Worm (Caenorhabditis elegans) whole organism, L3 larva: ENCODE results near the gene tebp-2.

ENCODE experiments used
- R02D3.7 ChIP-seq: fragments of 150-350 bp; optimal IDR thresholded peaks from 2 replicates; lab custom pipeline; 2014; ENCODE audit warnings: missing biosample characterization, missing genetic modification characterization
- ZK546.5 ChIP-seq: sonication (generic microtip); optimal IDR thresholded peaks from 2 replicates; lab custom pipeline; 2017; ENCODE audit warnings: missing biosample characterization, missing genetic modification characterization
- aly-2 ChIP-seq: fragments of 150-350 bp; optimal IDR thresholded peaks from 2 replicates; lab custom pipeline; 2014; ENCODE audit warnings: missing biosample characterization, missing genetic modification characterization
- ama-1 ChIP-seq: fragments of 150-350 bp; optimal IDR thresholded peaks from 2 replicates; lab custom pipeline; 2018
- ceh-16 ChIP-seq: sonication (generic microtip); optimal IDR thresholded peaks from 2 replicates; lab custom pipeline; 2017; ENCODE audit warnings: missing biosample characterization, missing genetic modification characterization
- ceh-82 ChIP-seq: fragments of 150-350 bp; optimal IDR thresholded peaks from 2 replicates; lab custom pipeline; 2014; ENCODE audit warnings: missing biosample characterization, missing genetic modification characterization
- ceh-9 ChIP-seq: sonication (generic microtip); optimal IDR thresholded peaks from 2 replicates; lab custom pipeline; 2018; ENCODE audit warnings: missing biosample characterization, missing genetic modification characterization
- daf-12 ChIP-seq: fragments of 150-350 bp; optimal IDR thresholded peaks from 2 replicates; lab custom pipeline; 2014; ENCODE audit warnings: missing biosample characterization, missing genetic modification reagents, missing genetic modification characterization
- egl-27 ChIP-seq: sonication (generic microtip); optimal IDR thresholded peaks from 4 replicates; lab custom pipeline; 2017; ENCODE audit warnings: missing biosample characterization, missing genetic modification reagents, missing genetic modification characterization
- egl-5 ChIP-seq: fragments of 150-350 bp; optimal IDR thresholded peaks from 2 replicates; lab custom pipeline; 2017; ENCODE audit warnings: missing biosample characterization, missing genetic modification reagents, missing genetic modification characterization, inconsistent platforms
- elt-1 ChIP-seq: fragments of 150-350 bp; optimal IDR thresholded peaks from 2 replicates; lab custom pipeline; 2014; ENCODE audit warnings: missing biosample characterization, missing genetic modification characterization
- elt-2 ChIP-seq: sonication (generic microtip); optimal IDR thresholded peaks from 2 replicates; lab custom pipeline; 2016; ENCODE audit warnings: missing genetic modification reagents, mild to moderate bottlenecking, missing genetic modification characterization, missing compliant biosample characterization
- elt-3 ChIP-seq, 3 experiments: fragments of 150-350 bp in 1 of 3; sonication (generic microtip) in 2 of 3; optimal IDR thresholded peaks; 2 replicates in 2 of 3; 4 replicates in 1 of 3; lab custom pipeline; 2014 to 2017; ENCODE audit warnings: missing biosample characterization in 3 of 3, missing genetic modification characterization in 3 of 3
- fkh-2 ChIP-seq: fragments of 150-350 bp; optimal IDR thresholded peaks from 2 replicates; lab custom pipeline; 2014; ENCODE audit warnings: missing biosample characterization, missing genetic modification reagents, missing genetic modification characterization
- fos-1 ChIP-seq: fragments of 150-350 bp; optimal IDR thresholded peaks from 2 replicates; lab custom pipeline; 2014; ENCODE audit warnings: missing biosample characterization, missing genetic modification characterization
- lin-15B ChIP-seq: fragments of 150-350 bp; optimal IDR thresholded peaks from 2 replicates; lab custom pipeline; 2014; ENCODE audit warnings: missing biosample characterization, missing genetic modification characterization
- lin-39 ChIP-seq: fragments of 150-350 bp; optimal IDR thresholded peaks from 2 replicates; lab custom pipeline; 2018; ENCODE audit warnings: missing biosample characterization, missing genetic modification reagents, missing genetic modification characterization
- lsy-12 ChIP-seq: sonication (generic microtip); optimal IDR thresholded peaks from 2 replicates; lab custom pipeline; 2016; ENCODE audit warnings: mild to moderate bottlenecking, missing genetic modification characterization, missing compliant biosample characterization
- mdl-1 ChIP-seq: fragments of 150-350 bp; optimal IDR thresholded peaks from 2 replicates; lab custom pipeline; 2014; ENCODE audit warnings: missing biosample characterization, missing genetic modification characterization
- mml-1 ChIP-seq: fragments of 150-350 bp; sonication (generic microtip); optimal IDR thresholded peaks from 3 replicates; lab custom pipeline; 2014; ENCODE audit warnings: missing biosample characterization, missing genetic modification characterization
- nhr-23 ChIP-seq: fragments of 150-350 bp; optimal IDR thresholded peaks from 2 replicates; lab custom pipeline; 2014; ENCODE audit warnings: missing biosample characterization, missing genetic modification reagents, missing genetic modification characterization
- nhr-25 ChIP-seq: sonication (generic microtip); optimal IDR thresholded peaks from 2 replicates; lab custom pipeline; 2017; ENCODE audit warnings: missing biosample characterization, missing genetic modification characterization
- nhr-28 ChIP-seq: fragments of 150-350 bp; optimal IDR thresholded peaks from 2 replicates; lab custom pipeline; 2014; ENCODE audit warnings: missing biosample characterization, missing genetic modification characterization
- nhr-43 ChIP-seq: sonication (generic microtip); optimal IDR thresholded peaks from 2 replicates; lab custom pipeline; 2016; ENCODE audit warnings: mild to moderate bottlenecking, missing genetic modification characterization, missing compliant biosample characterization; ENCODE audit not compliant: poor library complexity, severe bottlenecking
- nhr-67 ChIP-seq: fragments of 150-350 bp; optimal IDR thresholded peaks from 2 replicates; lab custom pipeline; 2014; ENCODE audit warnings: missing biosample characterization, missing genetic modification characterization
- nhr-76 ChIP-seq: fragments of 150-350 bp; sonication (generic microtip); optimal IDR thresholded peaks from 5 replicates; lab custom pipeline; 2014; ENCODE audit warnings: missing biosample characterization, missing genetic modification characterization
- nhr-77 ChIP-seq: fragments of 150-350 bp; optimal IDR thresholded peaks from 2 replicates; lab custom pipeline; 2014; ENCODE audit warnings: missing biosample characterization, missing genetic modification characterization
- pha-4 ChIP-seq: fragments of 150-350 bp; optimal IDR thresholded peaks from 2 replicates; lab custom pipeline; 2014; ENCODE audit warnings: missing biosample characterization, missing genetic modification reagents, missing genetic modification characterization
- pqm-1 ChIP-seq: fragments of 150-350 bp; optimal IDR thresholded peaks from 2 replicates; lab custom pipeline; 2017; ENCODE audit warnings: missing biosample characterization, missing genetic modification characterization, inconsistent platforms
- sea-2 ChIP-seq: fragments of 150-350 bp; sonication (generic microtip); optimal IDR thresholded peaks from 4 replicates; lab custom pipeline; 2014; ENCODE audit warnings: missing biosample characterization, missing genetic modification reagents, missing genetic modification characterization
- skn-1 ChIP-seq: fragments of 150-350 bp; optimal IDR thresholded peaks from 2 replicates; lab custom pipeline; 2014; ENCODE audit warnings: missing biosample characterization, missing genetic modification characterization
- snpc-4 ChIP-seq: fragments of 150-350 bp; optimal IDR thresholded peaks from 2 replicates; lab custom pipeline; 2014; ENCODE audit warnings: missing biosample characterization, missing genetic modification characterization
- unc-39 ChIP-seq: sonication (generic microtip); optimal IDR thresholded peaks from 4 replicates; lab custom pipeline; 2017; ENCODE audit warnings: missing biosample characterization, missing genetic modification characterization
- unc-62 ChIP-seq: fragments of 150-350 bp; sonication (generic microtip); optimal IDR thresholded peaks from 4 replicates; lab custom pipeline; 2014; ENCODE audit warnings: missing biosample characterization, missing genetic modification reagents, missing genetic modification characterization
- zag-1 ChIP-seq: fragments of 150-350 bp; optimal IDR thresholded peaks from 2 replicates; lab custom pipeline; 2014; ENCODE audit warnings: missing biosample characterization, missing genetic modification characterization
- ztf-11 ChIP-seq: fragments of 150-350 bp; optimal IDR thresholded peaks from 2 replicates; lab custom pipeline; 2014; ENCODE audit warnings: missing biosample characterization, missing genetic modification characterization
- ztf-4 ChIP-seq: fragments of 150-350 bp; optimal IDR thresholded peaks from 2 replicates; lab custom pipeline; 2014; ENCODE audit warnings: missing biosample characterization, missing genetic modification characterization

tebp-2 gene

DNA sequence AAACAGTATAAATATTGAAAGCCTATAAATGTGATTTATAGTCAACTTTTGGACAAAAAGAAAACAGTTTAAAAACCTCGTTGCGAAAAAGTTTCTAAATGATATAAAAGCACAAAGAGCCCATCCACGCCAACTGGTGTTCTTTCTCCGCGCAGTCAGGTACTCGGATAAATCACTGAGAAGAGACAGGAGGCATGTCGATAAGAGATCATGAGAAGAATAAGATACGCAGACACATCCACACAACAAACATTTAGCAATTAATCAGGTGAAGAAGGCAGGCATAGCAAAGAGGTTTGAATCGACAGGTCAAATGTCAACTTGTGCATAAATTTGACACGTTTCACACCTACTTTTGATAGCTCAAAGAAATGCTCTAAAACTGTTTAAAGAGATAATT, 33.7 kb upstream of the tebp-2 start:
- TF ChIP-seq sea-2 (GFP tag; lab: Kevin White, UChicago) (no peak), ztf-4 (no peak), mdl-1 (tag; lab: Kevin White, UChicago) (no peak), egl-5 (tag; lab: Kevin White, UChicago) (peak; percentile 13), lin-39 (tag; lab: Kevin White, UChicago) (peak; percentile 65), ceh-82 (no peak), aly-2 (no peak), daf-12 (tag; lab: Kevin White, UChicago) (no peak), unc-39 (no peak), ceh-9 (tag; lab: Kevin White, UChicago) (no peak), snpc-4 (tag; lab: Kevin White, UChicago) (no peak), mml-1 (tag; lab: Kevin White, UChicago) (no peak), nhr-76 (tag; lab: Kevin White, UChicago) (no peak), R02D3.7 (tag; lab: Kevin White, UChicago) (no peak), pqm-1 (tag; lab: Kevin White, UChicago) (no peak)

DNA sequence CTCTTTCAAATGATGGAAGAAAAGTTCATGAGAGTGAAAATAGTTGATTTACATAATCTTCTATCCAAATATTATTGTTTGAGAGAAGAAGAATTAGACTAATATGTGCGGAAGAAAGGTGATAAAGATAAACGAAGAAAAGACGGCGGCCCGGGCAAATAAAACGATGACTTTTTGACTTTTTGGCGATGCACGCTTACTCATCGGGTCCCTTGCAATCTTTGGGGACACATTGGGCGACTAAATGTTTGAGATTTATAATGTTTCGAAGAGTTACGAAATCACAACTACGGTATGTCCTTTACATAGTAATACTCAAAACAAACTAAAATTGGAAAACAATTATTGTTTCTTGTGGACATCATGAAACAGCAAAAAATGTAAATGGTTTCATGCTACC, 26.6 kb upstream of the tebp-2 start:
- no peak for TF ChIP-seq nhr-25 (tag; lab: Kevin White, UChicago)
- no peak for TF ChIP-seq ztf-4
- no peak for TF ChIP-seq ceh-82
- no peak for TF ChIP-seq ZK546.5 (tag; lab: Kevin White, UChicago)

DNA sequence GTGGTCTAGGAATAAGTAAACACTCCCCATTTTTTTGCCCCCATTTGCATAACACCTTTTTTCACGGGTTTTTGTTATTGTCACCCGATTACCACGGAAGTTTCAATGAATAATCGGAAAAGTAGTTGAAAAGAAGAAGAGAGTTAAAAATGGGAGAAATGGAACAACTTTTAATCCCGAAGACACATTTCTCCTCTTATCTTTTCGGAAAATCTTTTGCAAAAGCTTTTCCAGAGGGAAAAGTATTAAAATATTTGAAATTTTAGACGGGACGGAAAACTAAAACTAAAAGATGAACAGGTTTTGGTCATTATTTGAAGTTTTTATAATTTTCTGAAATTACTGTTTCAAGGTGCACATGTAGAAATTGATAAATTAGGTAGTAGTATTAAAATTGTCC, 22.4 kb upstream of the tebp-2 start:
- TF ChIP-seq lin-15B, result no peak
- TF ChIP-seq ZK546.5 (tag; lab: Kevin White, UChicago), result no peak
- no peak for TF ChIP-seq aly-2
- TF ChIP-seq skn-1 (tag; lab: Kevin White, UChicago), result no peak
- no peak for TF ChIP-seq daf-12 (tag; lab: Kevin White, UChicago)
- TF ChIP-seq lin-39 (tag; lab: Kevin White, UChicago), result peak; percentile 18
- TF ChIP-seq unc-39, result no peak
- TF ChIP-seq nhr-43 (tag; lab: Kevin White, UChicago), result no peak
- TF ChIP-seq nhr-67 (tag; lab: Kevin White, UChicago), result no peak
- peak; percentile 91 for TF ChIP-seq elt-1 (tag; lab: Kevin White, UChicago)
- TF ChIP-seq ceh-16 (tag; lab: Kevin White, UChicago), result no peak
- no peak for TF ChIP-seq zag-1 (tag; lab: Kevin White, UChicago)
- no peak for TF ChIP-seq fos-1 (tag; lab: Kevin White, UChicago)
- TF ChIP-seq unc-62 (GFP tag; lab: Kevin White, UChicago), result no peak

DNA sequence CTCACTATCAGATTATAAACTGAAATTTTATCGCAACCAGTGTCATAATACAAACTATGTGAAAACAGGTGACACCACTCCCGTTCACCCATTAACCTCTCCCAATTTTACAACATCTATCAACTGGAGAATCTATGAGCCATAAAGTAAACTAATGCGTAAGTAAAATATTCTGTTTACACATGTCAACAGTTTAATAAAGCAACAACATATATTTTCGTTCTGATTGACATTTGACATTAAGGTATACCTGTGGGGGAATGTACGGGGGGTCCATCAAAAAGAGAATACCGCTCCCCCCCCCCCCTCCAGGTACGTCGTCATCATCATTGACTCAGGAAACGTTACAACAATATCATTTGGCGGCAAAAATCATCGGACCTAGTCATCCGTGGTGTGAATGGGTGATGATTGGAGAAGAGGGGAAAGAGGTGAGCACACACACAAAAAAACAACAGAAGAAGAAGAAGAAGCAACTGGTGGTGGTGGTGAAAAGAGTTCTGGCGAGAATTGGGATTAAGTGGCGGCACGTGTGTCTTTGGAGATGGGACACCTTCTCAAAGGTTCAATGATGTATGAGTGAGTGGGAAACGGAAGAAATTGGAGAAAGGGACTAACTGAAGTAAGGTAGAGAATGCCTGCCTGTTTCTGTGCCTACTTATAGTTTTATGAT, 14.6 kb upstream of the tebp-2 start:
- peak; percentile 54 for TF ChIP-seq pha-4
- TF ChIP-seq nhr-25 (tag; lab: Kevin White, UChicago), result no peak
- TF ChIP-seq mml-1 (tag; lab: Kevin White, UChicago), result no peak

DNA sequence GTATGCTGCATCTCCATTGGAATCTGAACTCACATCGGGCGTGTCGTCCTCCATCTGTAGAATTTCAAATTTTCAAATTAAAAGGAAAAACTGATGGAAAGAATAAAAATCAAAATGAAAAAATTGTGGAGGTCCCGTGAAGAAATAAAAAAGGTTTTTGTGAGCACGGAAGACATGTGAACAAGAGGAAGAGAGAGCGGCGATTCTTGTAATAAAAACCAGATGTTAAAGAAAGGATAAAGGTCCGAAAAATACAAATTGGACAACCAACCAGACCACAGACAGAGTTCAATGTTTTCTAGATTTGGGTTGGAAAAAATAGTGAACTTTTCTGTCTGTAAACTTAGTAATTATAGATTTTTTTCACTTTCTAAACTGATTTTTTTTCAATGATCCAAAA, 13.1 kb upstream of the tebp-2 start, which contains the start of gene unc-5:
Gene unc-5, minus strand, starts transcription at position 54 of the 400 bp plus-strand sequence.
- TF ChIP-seq elt-2 (tag; lab: Kevin White, UChicago), result no peak
- TF ChIP-seq nhr-77 (tag; lab: Kevin White, UChicago), result no peak
- TF ChIP-seq aly-2, result no peak
- no peak for TF ChIP-seq nhr-28 (tag; lab: Kevin White, UChicago)
- TF ChIP-seq egl-27 (tag; lab: Kevin White, UChicago), result no peak
- no peak for TF ChIP-seq sea-2 (GFP tag; lab: Kevin White, UChicago)
- TF ChIP-seq snpc-4 (tag; lab: Kevin White, UChicago), result no peak
- TF ChIP-seq skn-1 (tag; lab: Kevin White, UChicago), result no peak
- TF ChIP-seq ceh-82, result no peak
- TF ChIP-seq lin-15B, result no peak
- no peak for TF ChIP-seq lsy-12 (tag; lab: Kevin White, UChicago)
- TF ChIP-seq ztf-4, result no peak
- no peak for TF ChIP-seq lin-39 (tag; lab: Kevin White, UChicago)
- TF ChIP-seq nhr-23 (tag; lab: Kevin White, UChicago), result no peak
- no peak for TF ChIP-seq elt-3 (tag; optimal IDR thresholded peaks at IDR 0.05; lab: Kevin White, UChicago)
- no peak for TF ChIP-seq ama-1 (lab: Kevin White, UChicago)
- no peak for TF ChIP-seq mml-1 (tag; lab: Kevin White, UChicago)
- TF ChIP-seq fkh-2, result no peak
- TF ChIP-seq ztf-11 (tag; lab: Kevin White, UChicago), result no peak
